Worm (Caenorhabditis elegans): Measurements from ENCODE around the gene C29F5.1.

ce11 chrII:6339511-6339910, 36.2 kb downstream of the C29F5.1 start:
- no peak for TF ChIP-seq lin-13 (GFP tag; optimal IDR thresholded peaks at IDR 0.05)
- TF ChIP-seq nhr-77 (tag; optimal IDR thresholded peaks at IDR 0.05): no peak
- TF ChIP-seq zag-1 (tag; optimal IDR thresholded peaks at IDR 0.05): no peak

All from whole organism, L2 larva.